Worm (Caenorhabditis elegans) whole organism, L3 larva: Measurements from ENCODE around the gene klp-12.
A peak's percentile ranks its signal among the peaks of the same experiment; 100 is the strongest.

ENCODE experiments used
- ceh-82 ChIP-seq: fragments of 150-350 bp; optimal IDR thresholded peaks from 2 replicates; lab custom pipeline; 2014; ENCODE audit warnings: missing biosample characterization, missing genetic modification characterization
- elt-1 ChIP-seq: fragments of 150-350 bp; optimal IDR thresholded peaks from 2 replicates; lab custom pipeline; 2014; ENCODE audit warnings: missing biosample characterization, missing genetic modification characterization
- lin-15B ChIP-seq: fragments of 150-350 bp; optimal IDR thresholded peaks from 2 replicates; lab custom pipeline; 2014; ENCODE audit warnings: missing biosample characterization, missing genetic modification characterization
- nhr-11 ChIP-seq: fragments of 150-350 bp; optimal IDR thresholded peaks from 2 replicates; lab custom pipeline; 2014; ENCODE audit warnings: missing biosample characterization, missing genetic modification characterization
- unc-62 ChIP-seq: fragments of 150-350 bp; sonication (generic microtip); optimal IDR thresholded peaks from 4 replicates; lab custom pipeline; 2014; ENCODE audit warnings: missing biosample characterization, missing genetic modification reagents, missing genetic modification characterization
- ztf-11 ChIP-seq: fragments of 150-350 bp; optimal IDR thresholded peaks from 2 replicates; lab custom pipeline; 2014; ENCODE audit warnings: missing biosample characterization, missing genetic modification characterization

DNA sequence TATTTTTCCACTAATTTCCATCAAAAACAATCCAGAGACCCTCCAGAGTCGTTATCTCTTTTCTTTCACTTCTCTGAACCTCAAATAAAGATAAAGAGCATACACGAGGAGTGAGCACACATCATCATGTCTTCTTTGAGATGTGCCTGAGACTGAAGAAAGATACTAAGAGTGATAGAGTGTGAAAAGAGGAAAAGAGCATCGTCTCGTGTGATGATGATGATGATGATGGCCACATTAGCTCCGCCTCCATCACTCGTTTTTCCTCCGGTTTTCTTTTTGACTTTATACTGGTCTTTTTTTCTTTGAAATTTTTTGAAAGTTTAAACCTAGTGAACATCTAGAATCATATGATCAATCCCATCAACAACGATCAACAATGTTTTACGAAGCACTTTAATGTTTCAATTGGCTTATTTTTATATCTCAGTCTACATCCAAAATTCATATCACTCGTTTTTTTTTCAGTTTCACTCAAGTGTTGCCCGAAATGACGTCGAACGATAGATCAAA, 5.7 kb downstream of the klp-12 start, which contains the start of gene T01G1.2:
- no peak for TF ChIP-seq nhr-11 (tag; lab: Kevin White, UChicago)
- TF ChIP-seq unc-62 = no peak
- no peak for TF ChIP-seq ztf-11 (tag; lab: Kevin White, UChicago)
- peak; percentile 56 for TF ChIP-seq elt-1 (tag; lab: Kevin White, UChicago)
- no peak for TF ChIP-seq ceh-82
- no peak for TF ChIP-seq lin-15B (tag; lab: Kevin White, UChicago)
